Fruit fly (Drosophila melanogaster): ENCODE data around the gene Kaz.

The Kaz gene

dm6 chr3R:24875939-24876842 is 46.4 kb upstream of the Kaz start, which contains the start of gene CG3744 (continued):
- peak; percentile 53 for TF ChIP-seq Atf3 (GFP tag; optimal IDR thresholded peaks at IDR 0.05)
- TF ChIP-seq Hey (tag; optimal IDR thresholded peaks at IDR 0.05) = peak; percentile 9
- peak; percentile 60 for TF ChIP-seq MESR4 (GFP tag; optimal IDR thresholded peaks at IDR 0.05)
- peak; percentile 77 for TF ChIP-seq ato (GFP tag; IDR thresholded peaks at IDR 0.05; ENCODE audit: partially characterized antibody)
- TF ChIP-seq CrebB (tag; optimal IDR thresholded peaks at IDR 0.05) = peak; percentile 69
- TF ChIP-seq ara (GFP tag; IDR thresholded peaks at IDR 0.05) = peak; percentile 92
- peak; percentile 78 for TF ChIP-seq CG3407 (GFP tag; optimal IDR thresholded peaks at IDR 0.05)
- TF ChIP-seq Dref (GFP tag; IDR thresholded peaks at IDR 0.05) = peak; percentile 52
- TF ChIP-seq dpn (GFP tag; optimal IDR thresholded peaks at IDR 0.05) = peak; percentile 79 to 94
- TF ChIP-seq HmgD (GFP tag; optimal IDR thresholded peaks at IDR 0.05) = peak; percentile 18
- TF ChIP-seq CG11560 (tag; IDR thresholded peaks at IDR 0.05) = peak; percentile 72
- peak; percentile 56 for TF ChIP-seq CG17912 (GFP tag; optimal IDR thresholded peaks at IDR 0.05)
- peak; percentile 99 for TF ChIP-seq Dll (GFP tag; IDR thresholded peaks at IDR 0.05; ENCODE audit: partially characterized antibody)
- peak; percentile 21 for TF ChIP-seq zf30C (GFP tag; optimal IDR thresholded peaks at IDR 0.05)
- peak; percentile 61 for TF ChIP-seq CG6765 (GFP tag; optimal IDR thresholded peaks at IDR 0.05)
- peak; percentile 90 for TF ChIP-seq CG3281 (GFP tag; optimal IDR thresholded peaks at IDR 0.05)
- peak; percentile 79 for TF ChIP-seq CG6813 (GFP tag; optimal IDR thresholded peaks at IDR 0.05)
- peak; percentile 49 for TF ChIP-seq CG15073 (GFP tag; optimal IDR thresholded peaks at IDR 0.05)
- peak; percentile 93 for TF ChIP-seq ind (GFP tag; optimal IDR thresholded peaks at IDR 0.05)
- TF ChIP-seq bab2 (GFP tag; optimal IDR thresholded peaks at IDR 0.05) = peak; percentile 75
- peak; percentile 95 for TF ChIP-seq Dek (tag; optimal IDR thresholded peaks at IDR 0.05)
- peak; percentile 94 for TF ChIP-seq inv (GFP tag; IDR thresholded peaks at IDR 0.05; ENCODE audit: partially characterized antibody)
- peak; percentile 72 for TF ChIP-seq CG30020 (tag; optimal IDR thresholded peaks at IDR 0.05)
- peak; percentile 27 for TF ChIP-seq CG3163 (GFP tag; optimal IDR thresholded peaks at IDR 0.05)
- peak; percentile 95 for TF ChIP-seq gem (tag; optimal IDR thresholded peaks at IDR 0.05)
- TF ChIP-seq prd (optimal IDR thresholded peaks at IDR 0.05) = no peak
- peak; percentile 96 for TF ChIP-seq prd (GFP tag; IDR thresholded peaks at IDR 0.05)
- peak; percentile 90 for TF ChIP-seq sens-2 (GFP tag; IDR thresholded peaks at IDR 0.05)
- TF ChIP-seq klu (GFP tag; IDR thresholded peaks at IDR 0.05) = peak; percentile 84
- peak; percentile 65 for TF ChIP-seq nerfin-2 (GFP tag; IDR thresholded peaks at IDR 0.05; ENCODE audit: partially characterized antibody)
- peak; percentile 93 for TF ChIP-seq CG18599 (GFP tag; optimal IDR thresholded peaks at IDR 0.05)
- peak; percentile 93 for TF ChIP-seq CG10543 (GFP tag; optimal IDR thresholded peaks at IDR 0.05)
- TF ChIP-seq ssp (GFP tag; IDR thresholded peaks at IDR 0.05) = peak; percentile 86
- peak; percentile 86 for TF ChIP-seq bowl (GFP tag; IDR thresholded peaks at IDR 0.05)
- peak; percentile 75 for TF ChIP-seq Ravus (GFP tag; IDR thresholded peaks at IDR 0.05)
- peak; percentile 68 for TF ChIP-seq CG3838 (GFP tag; optimal IDR thresholded peaks at IDR 0.05)
- TF ChIP-seq CG9215 (GFP tag; IDR thresholded peaks at IDR 0.05) = peak; percentile 92
- peak; percentile 82 for TF ChIP-seq seq (GFP tag; IDR thresholded peaks at IDR 0.05)
- TF ChIP-seq CG11696 (GFP tag; IDR thresholded peaks at IDR 0.05) = peak; percentile 81
- peak; percentile 94 for TF ChIP-seq so (GFP tag; IDR thresholded peaks at IDR 0.05)
- peak; percentile 92 for TF ChIP-seq Fer3 (tag; optimal IDR thresholded peaks at IDR 0.05)
- TF ChIP-seq tll (GFP tag; optimal IDR thresholded peaks at IDR 0.05) = no peak
- TF ChIP-seq sr (GFP tag; IDR thresholded peaks at IDR 0.05) = peak; percentile 68
- TF ChIP-seq Fer2 (tag; optimal IDR thresholded peaks at IDR 0.05) = peak; percentile 91
- TF ChIP-seq CG12299 (tag; optimal IDR thresholded peaks at IDR 0.05) = peak; percentile 86
- TF ChIP-seq Ets97D (GFP tag; optimal IDR thresholded peaks at IDR 0.05) = peak; percentile 60
- TF ChIP-seq ewg (GFP tag; optimal IDR thresholded peaks at IDR 0.05) = peak; percentile 78
- TF ChIP-seq pb (GFP tag; optimal IDR thresholded peaks at IDR 0.05) = peak; percentile 62

Data from whole organism, embryonic.